Worm (Caenorhabditis elegans): ENCODE results near the gene mev-1.
"Not testable (repeated sequence)": the region's sequence is repeated elsewhere in the genome, so short reads cannot be mapped to it uniquely, and the experiment has no call there.

ce11 chrIII:10320228-10320705 is 13.8 kb upstream of the mev-1 start:
- not testable (repeated sequence) for TF ChIP-seq lin-13 (tag; optimal IDR thresholded peaks at IDR 0.05); elt-1 (tag; optimal IDR thresholded peaks at IDR 0.05; ENCODE audit: borderline replicate concordance, insufficient read depth); drap-1 (GFP tag; optimal IDR thresholded peaks at IDR 0.05); tbx-8 (GFP tag; optimal IDR thresholded peaks at IDR 0.05); blmp-1 (tag; optimal IDR thresholded peaks at IDR 0.05); nhr-2 (tag; optimal IDR thresholded peaks at IDR 0.05); ces-1 (GFP tag; optimal IDR thresholded peaks at IDR 0.05); sptf-1 (tag; optimal IDR thresholded peaks at IDR 0.05); mls-2 (tag; optimal IDR thresholded peaks at IDR 0.05); nhr-28 (tag; optimal IDR thresholded peaks at IDR 0.05)
- peak; percentile 1 for TF ChIP-seq lsy-2 (tag; optimal IDR thresholded peaks at IDR 0.05)

Measured in whole organism, mixed stage, embryonic.